Worm (Caenorhabditis elegans): ENCODE measurements around the gene M151.7.

- no peak for TF ChIP-seq unc-130 (GFP tag; optimal IDR thresholded peaks at IDR 0.05)
- no peak for TF ChIP-seq pqm-1 (tag; optimal IDR thresholded peaks at IDR 0.05)
- no peak for TF ChIP-seq lsy-2 (tag; optimal IDR thresholded peaks at IDR 0.05)
- TF ChIP-seq ama-1 (optimal IDR thresholded peaks at IDR 0.05) = no peak
These were observed 8.7 kb downstream of the M151.7 start, which contains the start of gene M151.2 for ce11 chrII:3630810-3631209.
